Worm (Caenorhabditis elegans): ENCODE measurements around the gene K07F5.17.

DNA sequence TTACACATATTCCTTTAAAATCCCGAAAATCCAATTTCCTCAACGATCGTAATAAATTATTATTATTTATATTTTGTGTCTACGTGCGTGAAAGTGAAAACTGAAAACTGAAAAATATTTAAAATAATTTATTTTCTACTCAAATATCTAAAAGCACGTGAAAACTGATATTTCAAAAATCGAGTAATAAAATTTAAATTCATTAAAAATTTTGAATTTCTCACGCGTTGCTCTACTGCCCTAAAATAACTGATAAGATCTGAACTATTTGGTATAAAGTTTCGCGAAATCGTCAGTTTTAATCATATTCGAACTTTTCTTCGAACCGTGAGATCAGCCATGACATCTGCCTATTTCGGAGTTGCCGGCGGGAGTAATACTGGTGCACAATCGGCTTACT lies 10.1 kb downstream of the K07F5.17 start, which contains the start of gene ssq-1:
- no peak for TF ChIP-seq ztf-11 (tag; optimal IDR thresholded peaks at IDR 0.05)
- TF ChIP-seq pqm-1 (tag; optimal IDR thresholded peaks at IDR 0.05): no peak
- no peak for TF ChIP-seq nhr-11 (tag; optimal IDR thresholded peaks at IDR 0.05)
- no peak for TF ChIP-seq nhr-77 (tag; optimal IDR thresholded peaks at IDR 0.05)
- no peak for TF ChIP-seq nhr-237 (tag; optimal IDR thresholded peaks at IDR 0.05)
